Worm (Caenorhabditis elegans) whole organism, young adult: Measurements from ENCODE around the gene math-3.

ENCODE experiments used
- B0035.1 ChIP-seq: sonication (generic microtip); optimal IDR thresholded peaks from 2 replicates; lab custom pipeline; 2016; ENCODE audit warnings: missing genetic modification characterization, mild to moderate bottlenecking, missing compliant biosample characterization, missing genotype, missing genetic modification reagents
- B0261.1 ChIP-seq: sonication (generic microtip); optimal IDR thresholded peaks from 2 replicates; lab custom pipeline; 2016; ENCODE audit warnings: mild to moderate bottlenecking, missing genetic modification characterization, moderate library complexity, missing compliant biosample characterization
- F33H1.4 ChIP-seq: fragments of 200-800 bp; sonication (Bioruptor generic); IDR thresholded peaks from 2 replicates; pipeline ENCODE4 v1.3.6; 2022; ENCODE audit warnings: missing genetic modification reagents, missing genetic modification characterization, missing compliant biosample characterization
- F49E8.2 ChIP-seq: sonication (generic microtip); optimal IDR thresholded peaks from 3 replicates; lab custom pipeline; 2017; ENCODE audit warnings: missing genetic modification characterization, mild to moderate bottlenecking, missing compliant biosample characterization, antibody characterized with exemption, moderate library complexity; ENCODE audit not compliant: insufficient read depth
- T07F8.4 ChIP-seq: sonication (generic microtip); optimal IDR thresholded peaks from 2 replicates; lab custom pipeline; 2016; ENCODE audit warnings: mild to moderate bottlenecking, missing genetic modification characterization, moderate library complexity, missing compliant biosample characterization
- Y67H2A.10 ChIP-seq: fragments of 200-800 bp; sonication (Bioruptor generic); conservative IDR thresholded peaks from 2 replicates; pipeline ENCODE4 v1.3.6; 2022; ENCODE audit warnings: missing genetic modification reagents, missing genetic modification characterization, missing compliant biosample characterization
- Y95B8A.8 ChIP-seq: fragments of 200-800 bp; sonication (Bioruptor generic); IDR thresholded peaks from 2 replicates; pipeline ENCODE4 v1.3.6; 2022; ENCODE audit warnings: missing genetic modification reagents, missing genetic modification characterization, missing compliant biosample characterization
- atf-7 ChIP-seq: sonication (generic microtip); optimal IDR thresholded peaks from 2 replicates; lab custom pipeline; 2017; ENCODE audit warnings: mild to moderate bottlenecking, missing genetic modification characterization, missing compliant biosample characterization
- attf-3 ChIP-seq: fragments of 200-800 bp; sonication (Bioruptor generic); conservative IDR thresholded peaks from 2 replicates; pipeline ENCODE4 v1.3.6; 2022; ENCODE audit warnings: missing genetic modification reagents, missing genetic modification characterization, missing compliant biosample characterization
- attf-5 ChIP-seq: fragments of 200-800 bp; sonication (Bioruptor generic); optimal IDR thresholded peaks from 2 replicates; lab custom pipeline; 2018; ENCODE audit warnings: mild to moderate bottlenecking, missing genetic modification characterization, missing compliant biosample characterization
- attf-6 ChIP-seq: fragments of 200-800 bp; sonication (Bioruptor generic); IDR thresholded peaks from 2 replicates; pipeline ENCODE4 v1.3.6; 2022; ENCODE audit warnings: missing genetic modification reagents, missing genetic modification characterization, missing compliant biosample characterization
- cebp-1 ChIP-seq, 2 experiments: fragments of 200-800 bp in 1 of 2; sonication (Bioruptor generic) in 1 of 2; sonication (generic microtip) in 1 of 2; IDR thresholded peaks in 1 of 2; optimal IDR thresholded peaks in 1 of 2; 2 replicates each; pipeline versions ENCODE4 v1.3.6 to Lab custom; 2017 to 2022; ENCODE audit warnings: missing compliant biosample characterization in 2 of 2, missing genetic modification characterization in 2 of 2, mild to moderate bottlenecking in 1 of 2, missing genetic modification reagents in 1 of 2, moderate library complexity in 1 of 2
- ceh-100 ChIP-seq: fragments of 200-800 bp; sonication (Bioruptor generic); IDR thresholded peaks from 2 replicates; pipeline ENCODE4 v1.3.6; 2022; ENCODE audit warnings: missing genetic modification reagents, missing genetic modification characterization, missing compliant biosample characterization
- ceh-27 ChIP-seq: fragments of 200-800 bp; sonication (Bioruptor generic); optimal IDR thresholded peaks from 2 replicates; lab custom pipeline; 2018; ENCODE audit warnings: mild to moderate bottlenecking, missing genetic modification characterization, moderate library complexity, missing compliant biosample characterization
- ceh-40 ChIP-seq: fragments of 200-800 bp; sonication (Bioruptor generic); IDR thresholded peaks from 2 replicates; pipeline ENCODE4 v1.3.6; 2022; ENCODE audit warnings: missing genetic modification characterization, missing compliant biosample characterization
- ceh-79 ChIP-seq: sonication (generic microtip); optimal IDR thresholded peaks from 2 replicates; lab custom pipeline; 2017; ENCODE audit warnings: mild to moderate bottlenecking, missing genetic modification characterization, missing compliant biosample characterization
- chd-7 ChIP-seq: sonication (generic microtip); optimal IDR thresholded peaks from 2 replicates; lab custom pipeline; 2016; ENCODE audit warnings: mild to moderate bottlenecking, missing genetic modification characterization, moderate library complexity, missing compliant biosample characterization
- die-1 ChIP-seq: sonication (generic microtip); optimal IDR thresholded peaks from 2 replicates; lab custom pipeline; 2016; ENCODE audit warnings: missing genotype, mild to moderate bottlenecking, missing genetic modification characterization, missing compliant biosample characterization
- dox-1 ChIP-seq: fragments of 200-800 bp; sonication (Bioruptor generic); IDR thresholded peaks from 2 replicates; pipeline ENCODE4 v1.3.6; 2022; ENCODE audit warnings: missing genetic modification reagents, missing genetic modification characterization, missing compliant biosample characterization
- gei-17 ChIP-seq: fragments of 200-800 bp; sonication (Bioruptor generic); optimal IDR thresholded peaks from 2 replicates; lab custom pipeline; 2018; ENCODE audit warnings: mild to moderate bottlenecking, missing genetic modification characterization, missing compliant biosample characterization
- hlh-12 ChIP-seq: sonication (generic microtip); optimal IDR thresholded peaks from 2 replicates; lab custom pipeline; 2016; ENCODE audit warnings: missing genetic modification characterization, missing compliant biosample characterization
- hmg-1.2 ChIP-seq: fragments of 200-800 bp; sonication (Bioruptor generic); IDR thresholded peaks from 2 replicates; pipeline ENCODE4 v1.3.6; 2022; ENCODE audit warnings: missing genetic modification reagents, missing genetic modification characterization, missing compliant biosample characterization
- hrde-1 ChIP-seq: sonication (generic microtip); optimal IDR thresholded peaks from 2 replicates; lab custom pipeline; 2016; ENCODE audit warnings: missing genetic modification characterization, mild to moderate bottlenecking, missing compliant biosample characterization, moderate library complexity, missing genotype, missing genetic modification reagents, borderline replicate concordance
- lin-35 ChIP-seq, 3 experiments: fragments of 150-350 bp in 2 of 3; sonication (generic microtip) in 1 of 3; optimal IDR thresholded peaks; 2 replicates each; lab custom pipeline; 2014 to 2018; ENCODE audit warnings: missing biosample characterization in 3 of 3, missing genetic modification characterization in 3 of 3, missing genetic modification reagents in 3 of 3
- lin-40 ChIP-seq: sonication (generic microtip); optimal IDR thresholded peaks from 2 replicates; lab custom pipeline; 2016; ENCODE audit warnings: missing genetic modification characterization, mild to moderate bottlenecking, missing compliant biosample characterization, missing genotype, missing genetic modification reagents
- lsl-1 ChIP-seq: fragments of 200-800 bp; sonication (Bioruptor generic); optimal IDR thresholded peaks from 2 replicates; lab custom pipeline; 2018; ENCODE audit warnings: mild to moderate bottlenecking, missing genetic modification characterization, moderate library complexity, missing compliant biosample characterization
- lsy-27 ChIP-seq: sonication (generic microtip); optimal IDR thresholded peaks from 2 replicates; lab custom pipeline; 2017; ENCODE audit warnings: missing genetic modification characterization, mild to moderate bottlenecking, missing compliant biosample characterization, antibody characterized with exemption, missing genotype, borderline replicate concordance; ENCODE audit not compliant: insufficient read depth
- madf-10 ChIP-seq: sonication (generic microtip); optimal IDR thresholded peaks from 2 replicates; lab custom pipeline; 2016; ENCODE audit warnings: mild to moderate bottlenecking, missing genetic modification characterization, missing compliant biosample characterization
- madf-8 ChIP-seq: fragments of 200-800 bp; sonication (Bioruptor generic); conservative IDR thresholded peaks from 2 replicates; pipeline ENCODE4 v1.3.6; 2022; ENCODE audit warnings: missing genetic modification reagents, missing genetic modification characterization, missing compliant biosample characterization
- mcd-1 ChIP-seq: fragments of 200-800 bp; sonication (Bioruptor generic); IDR thresholded peaks from 2 replicates; pipeline ENCODE4 v1.3.6; 2022; ENCODE audit warnings: missing genetic modification reagents, missing genetic modification characterization, missing compliant biosample characterization
- mes-4 ChIP-seq: sonication (generic microtip); optimal IDR thresholded peaks from 2 replicates; lab custom pipeline; 2016; ENCODE audit warnings: missing genotype, missing genetic modification characterization, missing compliant biosample characterization
- nfya-1 ChIP-seq: sonication (generic microtip); optimal IDR thresholded peaks from 2 replicates; lab custom pipeline; 2017; ENCODE audit warnings: antibody characterized with exemption, missing compliant biosample characterization, missing genetic modification characterization, borderline replicate concordance; ENCODE audit not compliant: insufficient read depth
- nhr-179 ChIP-seq: sonication (generic microtip); optimal IDR thresholded peaks from 2 replicates; lab custom pipeline; 2016; ENCODE audit warnings: mild to moderate bottlenecking, missing genetic modification characterization, missing compliant biosample characterization
- nhr-27 ChIP-seq: fragments of 200-800 bp; sonication (Bioruptor generic); optimal IDR thresholded peaks from 2 replicates; lab custom pipeline; 2018; ENCODE audit warnings: mild to moderate bottlenecking, missing genetic modification characterization, moderate library complexity, missing compliant biosample characterization
- nhr-80 ChIP-seq: sonication (generic microtip); optimal IDR thresholded peaks from 2 replicates; lab custom pipeline; 2016; ENCODE audit warnings: missing genetic modification characterization, missing compliant biosample characterization
- pha-4 ChIP-seq: fragments of 150-350 bp; sonication (generic microtip); optimal IDR thresholded peaks from 2 replicates; lab custom pipeline; 2014; ENCODE audit warnings: missing biosample characterization, missing genetic modification reagents, missing genetic modification characterization
- repo-1 ChIP-seq: sonication (generic microtip); optimal IDR thresholded peaks from 2 replicates; lab custom pipeline; 2017; ENCODE audit warnings: mild to moderate bottlenecking, missing genetic modification characterization, missing compliant biosample characterization
- snpc-1.3 ChIP-seq: sonication (generic microtip); optimal IDR thresholded peaks from 2 replicates; lab custom pipeline; 2017; ENCODE audit warnings: missing genetic modification characterization, mild to moderate bottlenecking, missing compliant biosample characterization, antibody characterized with exemption, moderate library complexity, missing genotype, missing genetic modification reagents; ENCODE audit not compliant: insufficient read depth
- snpc-4 ChIP-seq, 5 experiments: fragments of 150-350 bp in 1 of 5; sonication (generic microtip) in 4 of 5; optimal IDR thresholded peaks; 2 replicates each; lab custom pipeline; 2014 to 2018; ENCODE audit warnings: missing genetic modification characterization in 5 of 5, missing biosample characterization in 3 of 5, antibody characterized with exemption in 2 of 5, mild to moderate bottlenecking in 2 of 5, missing compliant biosample characterization in 2 of 5, missing genotype in 2 of 5, moderate library complexity in 2 of 5, missing genetic modification reagents in 1 of 5
- somi-1 ChIP-seq: fragments of 200-800 bp; sonication (Bioruptor generic); optimal IDR thresholded peaks from 2 replicates; lab custom pipeline; 2018; ENCODE audit warnings: mild to moderate bottlenecking, missing genetic modification characterization, missing compliant biosample characterization
- unc-62 ChIP-seq: fragments of 150-350 bp; optimal IDR thresholded peaks from 2 replicates; lab custom pipeline; 2014; ENCODE audit warnings: missing biosample characterization, missing genetic modification reagents, missing genetic modification characterization
- zfh-2 ChIP-seq: fragments of 200-800 bp; sonication (Bioruptor generic); conservative IDR thresholded peaks from 2 replicates; pipeline ENCODE4 v1.3.6; 2022; ENCODE audit warnings: missing genetic modification reagents, missing genetic modification characterization, missing compliant biosample characterization
- zim-3 ChIP-seq: sonication (generic microtip); optimal IDR thresholded peaks from 2 replicates; lab custom pipeline; 2017; ENCODE audit warnings: mild to moderate bottlenecking, missing genetic modification characterization, moderate library complexity, missing compliant biosample characterization
- ztf-22 ChIP-seq: fragments of 200-800 bp; sonication (Bioruptor generic); optimal IDR thresholded peaks from 2 replicates; lab custom pipeline; 2018; ENCODE audit warnings: mild to moderate bottlenecking, missing genetic modification characterization, moderate library complexity, missing compliant biosample characterization

math-3 gene

ce11 chrII:1819944-1820570, 48.2 kb downstream of the math-3 start, which contains the start of gene fbxc-19:
Gene fbxc-19, plus strand, starts transcription at chrII:1820479.
- TF ChIP-seq F49E8.2 (tag; lab: Kevin White, UChicago) (no peak), hrde-1 (tag; lab: Kevin White, UChicago) (no peak), pha-4 (tag; lab: Kevin White, UChicago) (peak; percentile 85), mcd-1 (no peak), Y95B8A.8 (GFP tag; lab: Robert Waterston, UW) (no peak), unc-62 (GFP tag; lab: Kevin White, UChicago) (no peak), zim-3 (no peak), cebp-1 (GFP tag; IDR thresholded peaks at IDR 0.05; lab: Robert Waterston, UW) (peak; percentile 99), cebp-1 (tag; optimal IDR thresholded peaks at IDR 0.05; lab: Kevin White, UChicago) (peak; percentile 100), ceh-79 (tag; lab: Kevin White, UChicago) (no peak), madf-10 (tag; lab: Kevin White, UChicago) (no peak), hmg-1.2 (GFP tag; lab: Robert Waterston, UW) (peak; percentile 94), B0261.1 (tag; lab: Kevin White, UChicago) (no peak), ceh-27 (no peak), ztf-22 (GFP tag; lab: Kevin White, UChicago) (no peak), lsy-27 (tag; lab: Kevin White, UChicago) (no peak), nfya-1 (tag; lab: Kevin White, UChicago) (no peak), attf-5 (GFP tag; lab: Kevin White, UChicago) (peak; percentile 88), repo-1 (tag; lab: Kevin White, UChicago) (no peak), lin-35 (GFP tag; optimal IDR thresholded peaks at IDR 0.05; lab: Kevin White, UChicago) (no peak), die-1 (tag; lab: Kevin White, UChicago) (no peak), lin-40 (no peak), snpc-4 (GFP tag; optimal IDR thresholded peaks at IDR 0.05; lab: Kevin White, UChicago) (no peak), snpc-4 (tag; optimal IDR thresholded peaks at IDR 0.05; lab: Kevin White, UChicago) (no peak), madf-8 (GFP tag; lab: Robert Waterston, UW) (no peak), hlh-12 (tag; lab: Kevin White, UChicago) (no peak), T07F8.4 (tag; lab: Kevin White, UChicago) (no peak), zfh-2 (no peak), attf-3 (no peak), nhr-179 (no peak), nhr-80 (peak; percentile 68), ceh-100 (GFP tag; lab: Robert Waterston, UW) (no peak), B0035.1 (tag; lab: Kevin White, UChicago) (no peak), dox-1 (GFP tag; lab: Robert Waterston, UW) (0 out of 2 replicates have a peak, but pooled peaks have one; percentile 8), snpc-1.3 (tag; lab: Kevin White, UChicago) (no peak), Y67H2A.10 (GFP tag; lab: Robert Waterston, UW) (no peak), gei-17 (GFP tag; lab: Kevin White, UChicago) (peak; percentile 14), ceh-40 (no peak), attf-6 (no peak), atf-7 (tag; lab: Kevin White, UChicago) (peak; percentile 14), somi-1 (no peak), chd-7 (tag; lab: Kevin White, UChicago) (no peak), mes-4 (no peak), nhr-27 (no peak), F33H1.4 (GFP tag; lab: Robert Waterston, UW) (no peak), lsl-1 (GFP tag; lab: Kevin White, UChicago) (no peak)
